Fruit fly (Drosophila melanogaster) whole organism, embryonic: ENCODE results near the gene T48.
A peak's percentile ranks its signal among the peaks of the same experiment; 100 is the strongest.

Experiments used
- Abd-B ChIP-seq: fragments of 200-800 bp; sonication (Bioruptor generic); optimal IDR thresholded peaks from 2 replicates; lab custom pipeline; 2018; ENCODE audit warnings: missing biosample characterization, mild to moderate bottlenecking, missing genetic modification characterization, moderate library complexity
- Atf6 ChIP-seq: fragments of 200-800 bp; sonication (Bioruptor generic); IDR thresholded peaks from 2 replicates; pipeline ENCODE4 v1.3.6; 2022; ENCODE audit warnings: missing biosample characterization, missing genetic modification characterization
- Awh ChIP-seq: fragments of 200-800 bp; sonication (Bioruptor generic); IDR thresholded peaks from 2 replicates; pipeline ENCODE4, ENCODE4 v1.3.6; 2022; ENCODE audit warnings: missing biosample characterization, missing genetic modification characterization
- CG10543 ChIP-seq: fragments of 200-800 bp; sonication (Bioruptor generic); optimal IDR thresholded peaks from 3 replicates; lab custom pipeline; 2017; ENCODE audit warnings: missing biosample characterization, mild to moderate bottlenecking, missing genetic modification characterization, moderate library complexity
- CG10654 ChIP-seq: fragments of 200-800 bp; sonication (Bioruptor generic); optimal IDR thresholded peaks from 2 replicates; lab custom pipeline; 2016; ENCODE audit warnings: missing biosample characterization, missing genetic modification characterization
- CG11085 ChIP-seq: fragments of 200-800 bp; sonication (Bioruptor generic); IDR thresholded peaks from 2 replicates; pipeline ENCODE4 v1.3.6; 2022; ENCODE audit warnings: missing biosample characterization, missing genetic modification characterization
- CG11093 ChIP-seq: fragments of 200-800 bp; sonication (Bioruptor generic); IDR thresholded peaks from 3 replicates; pipeline ENCODE4 v1.3.6; 2022; ENCODE audit warnings: missing biosample characterization, missing genetic modification characterization
- CG11247 ChIP-seq: fragments of 200-800 bp; sonication (Bioruptor generic); IDR thresholded peaks from 2 replicates; pipeline ENCODE4 v1.3.6; 2022; ENCODE audit warnings: missing biosample characterization, missing genetic modification characterization
- CG11560 ChIP-seq: fragments of 200-800 bp; sonication (Bioruptor generic); IDR thresholded peaks from 3 replicates; pipeline ENCODE4 v1.3.6; 2022; ENCODE audit warnings: missing biosample characterization, missing genetic modification characterization
- CG13123 ChIP-seq: fragments of 200-800 bp; sonication (Bioruptor generic); optimal IDR thresholded peaks from 2 replicates; lab custom pipeline; 2016; ENCODE audit warnings: missing biosample characterization, missing genetic modification characterization
- CG14014 ChIP-seq: fragments of 200-800 bp; sonication (Bioruptor generic); IDR thresholded peaks from 2 replicates; pipeline ENCODE4 v1.3.6; 2022; ENCODE audit warnings: missing biosample characterization, missing genetic modification characterization
- CG14965 ChIP-seq: fragments of 200-800 bp; sonication (Bioruptor generic); optimal IDR thresholded peaks from 2 replicates; lab custom pipeline; 2016; ENCODE audit warnings: missing biosample characterization, missing genetic modification characterization, borderline replicate concordance
- CG15514 ChIP-seq: fragments of 200-800 bp; sonication (Bioruptor generic); optimal IDR thresholded peaks from 3 replicates; lab custom pipeline; 2017; ENCODE audit warnings: missing biosample characterization, missing genetic modification characterization, mild to moderate bottlenecking, moderate library complexity, missing genetic modification reagents
- CG18599 ChIP-seq: fragments of 200-800 bp; sonication (Bioruptor generic); optimal IDR thresholded peaks from 3 replicates; lab custom pipeline; 2017; ENCODE audit warnings: missing biosample characterization, missing genetic modification characterization, mild to moderate bottlenecking, moderate library complexity, missing genetic modification reagents
- CG18619 ChIP-seq: fragments of 200-800 bp; sonication (Bioruptor generic); optimal IDR thresholded peaks from 3 replicates; lab custom pipeline; 2017; ENCODE audit warnings: missing biosample characterization, mild to moderate bottlenecking, missing genetic modification characterization
- CG34376 ChIP-seq: fragments of 200-800 bp; sonication (Bioruptor generic); optimal IDR thresholded peaks from 2 replicates; lab custom pipeline; 2018; ENCODE audit warnings: missing biosample characterization, mild to moderate bottlenecking, missing genetic modification characterization
- CG3847 ChIP-seq: fragments of 200-800 bp; sonication (Bioruptor generic); IDR thresholded peaks from 2 replicates; pipeline ENCODE4 v1.3.6; 2022; ENCODE audit warnings: missing biosample characterization, missing genetic modification characterization
- CG4424 ChIP-seq: fragments of 200-800 bp; sonication (Bioruptor generic); optimal IDR thresholded peaks from 3 replicates; lab custom pipeline; 2016; ENCODE audit warnings: missing biosample characterization, missing genetic modification characterization
- CG4707 ChIP-seq: fragments of 200-800 bp; sonication (Bioruptor generic); optimal IDR thresholded peaks from 2 replicates; lab custom pipeline; 2018; ENCODE audit warnings: missing biosample characterization, mild to moderate bottlenecking, missing genetic modification characterization, moderate library complexity
- CG5953 ChIP-seq: fragments of 200-800 bp; sonication (Bioruptor generic); IDR thresholded peaks from 2 replicates; pipeline ENCODE4 v1.3.6; 2022; ENCODE audit warnings: missing biosample characterization, missing genetic modification characterization
- CG7963 ChIP-seq: fragments of 200-800 bp; sonication (Bioruptor generic); IDR thresholded peaks from 3 replicates; pipeline ENCODE4 v1.3.6; 2022; ENCODE audit warnings: missing biosample characterization, missing genetic modification characterization; ENCODE audit not compliant: partially characterized antibody
- CG9932 ChIP-seq: fragments of 200-800 bp; sonication (Bioruptor generic); IDR thresholded peaks from 2 replicates; pipeline ENCODE4 v1.3.6; 2022; ENCODE audit warnings: missing biosample characterization, missing genetic modification characterization
- D19A ChIP-seq: fragments of 200-800 bp; optimal IDR thresholded peaks from 3 replicates; lab custom pipeline; 2019; ENCODE audit warnings: missing biosample characterization, mild to moderate bottlenecking, missing genetic modification characterization, moderate library complexity
- Drgx ChIP-seq: fragments of 200-800 bp; sonication (Bioruptor generic); IDR thresholded peaks from 2 replicates; pipeline ENCODE4 v1.3.6; 2022; ENCODE audit warnings: missing biosample characterization, missing genetic modification characterization
- Fer2 ChIP-seq: fragments of 200-800 bp; sonication (Bioruptor generic); optimal IDR thresholded peaks from 2 replicates; lab custom pipeline; 2018; ENCODE audit warnings: missing biosample characterization, mild to moderate bottlenecking, missing genetic modification characterization, moderate library complexity
- Gug ChIP-seq: fragments of 200-800 bp; sonication (Bioruptor generic); IDR thresholded peaks from 4 replicates; pipeline ENCODE4 v1.3.6; 2022; ENCODE audit warnings: missing biosample characterization, missing genetic modification characterization
- Hr78 ChIP-seq, 2 experiments: fragments of 200-800 bp in 1 of 2; fragments of >200 bp in 1 of 2; sonication (Bioruptor generic) in 1 of 2; optimal IDR thresholded peaks; 2 replicates each; lab custom pipeline; 2017 to 2019; ENCODE audit warnings: missing biosample characterization in 2 of 2, missing genetic modification characterization in 2 of 2, mild to moderate bottlenecking in 1 of 2, moderate library complexity in 1 of 2
- Mad ChIP-seq: fragments of 200-800 bp; sonication (Bioruptor generic); optimal IDR thresholded peaks from 2 replicates; lab custom pipeline; 2016; ENCODE audit warnings: missing biosample characterization, missing genetic modification characterization
- Mes4 ChIP-seq: fragments of 200-800 bp; sonication (Bioruptor generic); optimal IDR thresholded peaks from 2 replicates; lab custom pipeline; 2016; ENCODE audit warnings: missing biosample characterization, missing genetic modification characterization
- Pdp1 ChIP-seq, 2 experiments: fragments of 200-800 bp; sonication (Bioruptor generic); optimal IDR thresholded peaks; 3 replicates each; lab custom pipeline; 2016; ENCODE audit warnings: missing biosample characterization in 2 of 2, missing genetic modification characterization in 2 of 2, mild to moderate bottlenecking in 1 of 2, moderate library complexity in 1 of 2
- Rx ChIP-seq: fragments of 200-800 bp; sonication (Bioruptor generic); IDR thresholded peaks from 2 replicates; pipeline ENCODE4 v1.3.6; 2022; ENCODE audit warnings: missing biosample characterization, missing genetic modification characterization
- Vsx1 ChIP-seq: fragments of 200-800 bp; sonication (Bioruptor generic); optimal IDR thresholded peaks from 2 replicates; lab custom pipeline; 2017; ENCODE audit warnings: missing biosample characterization, mild to moderate bottlenecking, missing genetic modification characterization, missing genetic modification reagents
- abd-A ChIP-seq: fragments of 200-800 bp; sonication (Bioruptor generic); optimal IDR thresholded peaks from 3 replicates; lab custom pipeline; 2019; ENCODE audit warnings: missing biosample characterization, mild to moderate bottlenecking, missing genetic modification characterization, moderate library complexity
- chinmo ChIP-seq: fragments of 200-800 bp; sonication (Bioruptor generic); IDR thresholded peaks from 4 replicates; pipeline ENCODE4 v1.3.6; 2022; ENCODE audit warnings: missing biosample characterization, missing genetic modification characterization; ENCODE audit not compliant: partially characterized antibody
- ems ChIP-seq: fragments of 200-800 bp; sonication (Bioruptor generic); optimal IDR thresholded peaks from 3 replicates; lab custom pipeline; 2016; ENCODE audit warnings: missing biosample characterization, missing genetic modification characterization
- gem ChIP-seq: fragments of 200-800 bp; sonication (Bioruptor generic); optimal IDR thresholded peaks from 2 replicates; lab custom pipeline; 2019; ENCODE audit warnings: missing biosample characterization, mild to moderate bottlenecking, missing genetic modification characterization, moderate library complexity
- hth ChIP-seq: fragments of >200 bp; optimal IDR thresholded peaks from 2 replicates; lab custom pipeline; 2017; ENCODE audit warnings: inconsistent platforms
- sens-2 ChIP-seq: fragments of 200-800 bp; sonication (Bioruptor generic); IDR thresholded peaks from 2 replicates; pipeline ENCODE4 v1.3.6; 2022; ENCODE audit warnings: missing biosample characterization, missing genetic modification characterization
- tio ChIP-seq: fragments of 200-800 bp; sonication (Bioruptor generic); optimal IDR thresholded peaks from 2 replicates; lab custom pipeline; 2017; ENCODE audit warnings: missing biosample characterization, missing genetic modification characterization, inconsistent platforms
- tna ChIP-seq: fragments of 200-800 bp; sonication (Bioruptor generic); IDR thresholded peaks from 2 replicates; pipeline ENCODE4 v1.3.6; 2022; ENCODE audit warnings: missing biosample characterization, missing genetic modification characterization; ENCODE audit not compliant: partially characterized antibody
- toy ChIP-seq: fragments of 200-800 bp; sonication (Bioruptor generic); IDR thresholded peaks from 2 replicates; pipeline ENCODE4 v1.3.6; 2022; ENCODE audit warnings: missing biosample characterization, missing genetic modification characterization
- z ChIP-seq: fragments of 200-800 bp; sonication (Bioruptor generic); IDR thresholded peaks from 3 replicates; pipeline ENCODE4 v1.3.6; 2022; ENCODE audit warnings: missing biosample characterization, missing genetic modification characterization

T48 gene

dm6 chr3R:26960496-26960895 is 79.0 kb downstream of the T48 start (continued):
- TF ChIP-seq abd-A (tag; lab: Kevin White, UChicago) = peak; percentile 66
- TF ChIP-seq D19A (tag; lab: Kevin White, UChicago) = no peak
- TF ChIP-seq Fer2 = no peak
- TF ChIP-seq CG11085 (GFP tag; lab: Robert Waterston, UW) = no peak
- no peak for TF ChIP-seq ems (GFP tag; lab: Kevin White, UChicago)
- TF ChIP-seq tna (GFP tag; lab: Robert Waterston, UW) = peak; percentile 36; the same call in 1 of the 2 replicates
- peak; percentile 22; the same call in 1 of the 2 replicates for TF ChIP-seq CG14014 (GFP tag; lab: Robert Waterston, UW)
- peak; percentile 16 for TF ChIP-seq CG15514 (GFP tag; lab: Kevin White, UChicago)
- no peak for TF ChIP-seq Vsx1 (GFP tag; lab: Kevin White, UChicago)
- TF ChIP-seq CG14965 = no peak
- TF ChIP-seq CG4424 (GFP tag; lab: Kevin White, UChicago) = no peak
- 0 out of 2 replicates have a peak, but pooled peaks have one; percentile 11 for TF ChIP-seq CG3847
- 0 out of 2 replicates have a peak, but pooled peaks have one; percentile 26 for TF ChIP-seq Awh (GFP tag; lab: Robert Waterston, UW)
- TF ChIP-seq Rx (GFP tag; lab: Robert Waterston, UW) = no peak
- peak; percentile 38 for TF ChIP-seq CG18599 (GFP tag; lab: Kevin White, UChicago)
- no peak for TF ChIP-seq tio (GFP tag; lab: Kevin White, UChicago)
- no peak for TF ChIP-seq Abd-B
- TF ChIP-seq CG9932 (GFP tag; lab: Robert Waterston, UW) = peak; percentile 35; the same call in 1 of the 2 replicates
- TF ChIP-seq CG4707 (GFP tag; lab: Kevin White, UChicago) = no peak
- TF ChIP-seq CG11247 (GFP tag; lab: Robert Waterston, UW) = no peak
- TF ChIP-seq Hr78 (GFP tag; optimal IDR thresholded peaks at IDR 0.05; lab: Kevin White, UChicago) = no peak
- no peak for TF ChIP-seq hth (lab: Kevin White, UChicago)
- no peak for TF ChIP-seq CG7963 (GFP tag; lab: Robert Waterston, UW)
- peak; percentile 95 for TF ChIP-seq z (GFP tag; lab: Robert Waterston, UW)
- TF ChIP-seq Atf6 = peak; percentile 53; the same call in 1 of the 2 replicates
- TF ChIP-seq Gug (GFP tag; lab: Robert Waterston, UW) = no peak
- TF ChIP-seq gem (tag; lab: Kevin White, UChicago) = no peak
- TF ChIP-seq CG18619 (GFP tag; lab: Kevin White, UChicago) = no peak
- TF ChIP-seq CG11093 (GFP tag; lab: Robert Waterston, UW) = 0 out of 3 replicates have a peak, but pooled peaks have one; percentile 48
- peak; percentile 80; the same call in 3 of the 4 replicates for TF ChIP-seq chinmo (GFP tag; lab: Robert Waterston, UW)
- TF ChIP-seq toy = peak; percentile 46; the same call in 1 of the 2 replicates
- TF ChIP-seq Mad = no peak
- TF ChIP-seq CG10654 (GFP tag; lab: Kevin White, UChicago) = no peak
- 0 out of 2 replicates have a peak, but pooled peaks have one; percentile 49 for TF ChIP-seq CG5953 (GFP tag; lab: Robert Waterston, UW)
- TF ChIP-seq CG11560 (tag; lab: Robert Waterston, UW) = no peak
- TF ChIP-seq CG34376 (GFP tag; lab: Kevin White, UChicago) = peak; percentile 0
- TF ChIP-seq CG10543 = peak; percentile 11
- TF ChIP-seq Drgx = 0 out of 2 replicates have a peak, but pooled peaks have one; percentile 10
- no peak for TF ChIP-seq Mes4 (GFP tag; lab: Kevin White, UChicago)
- peak in 1 of 2 experiments; percentile 91 for TF ChIP-seq Pdp1 (GFP tag; optimal IDR thresholded peaks at IDR 0.05; lab: Kevin White, UChicago)
- TF ChIP-seq CG13123 = no peak
- 0 out of 2 replicates have a peak, but pooled peaks have one; percentile 52 for TF ChIP-seq sens-2 (GFP tag; lab: Robert Waterston, UW)
